Fruit fly (Drosophila melanogaster) S2 (cell line): Measurements from ENCODE around the gene Ca-alpha1T.

ENCODE experiments used
- CG8478 ChIP-seq: fragments of >200 bp; optimal IDR thresholded peaks from 2 replicates; lab custom pipeline; 2018
- CTCF ChIP-seq, 2 experiments: fragments of >200 bp; optimal IDR thresholded peaks; 2 replicates each; lab custom pipeline; 2018

Ca-alpha1T gene

dm6 chrX:6193183-6193810 is 1.0 kb upstream of the Ca-alpha1T start:
- TF ChIP-seq CG8478 (lab: Kevin White, UChicago), result no peak
- no peak for TF ChIP-seq CTCF (optimal IDR thresholded peaks at IDR 0.05; lab: Kevin White, UChicago)

- no peak for TF ChIP-seq CG8478 (lab: Kevin White, UChicago)
- no peak for TF ChIP-seq CTCF (optimal IDR thresholded peaks at IDR 0.05; lab: Kevin White, UChicago)
Measured at dm6 chrX:6179428-6179827, 12.9 kb downstream of the Ca-alpha1T start.

- TF ChIP-seq CTCF (optimal IDR thresholded peaks at IDR 0.05; lab: Kevin White, UChicago) (no peak), CG8478 (lab: Kevin White, UChicago) (no peak)
Measured at dm6 chrX:6166784-6167183, 25.5 kb downstream of the Ca-alpha1T start.

dm6 chrX:6151919-6152318 is 40.4 kb downstream of the Ca-alpha1T start:
- TF ChIP-seq CTCF (optimal IDR thresholded peaks at IDR 0.05; lab: Kevin White, UChicago) (no peak), CG8478 (lab: Kevin White, UChicago) (no peak)

- TF ChIP-seq CG8478 (lab: Kevin White, UChicago) (no peak), CTCF (optimal IDR thresholded peaks at IDR 0.05; lab: Kevin White, UChicago) (peak; percentile 94 to 96)
Measured at dm6 chrX:6109872-6110271, 82.4 kb downstream of the Ca-alpha1T start.

dm6 chrX:6104724-6105123 is 87.6 kb downstream of the Ca-alpha1T start:
- TF ChIP-seq CTCF (optimal IDR thresholded peaks at IDR 0.05; lab: Kevin White, UChicago) (peak in 1 of 2 experiments; percentile 54), CG8478 (lab: Kevin White, UChicago) (no peak)

dm6 chrX:6097578-6097977 is 94.7 kb downstream of the Ca-alpha1T start:
- TF ChIP-seq CTCF (optimal IDR thresholded peaks at IDR 0.05; lab: Kevin White, UChicago) (no peak), CG8478 (lab: Kevin White, UChicago) (no peak)

dm6 chrX:6094599-6094998 is 97.7 kb downstream of the Ca-alpha1T start:
- TF ChIP-seq CTCF (optimal IDR thresholded peaks at IDR 0.05; lab: Kevin White, UChicago) (no peak), CG8478 (lab: Kevin White, UChicago) (no peak)

dm6 chrX:6094078-6094477 is 98.2 kb downstream of the Ca-alpha1T start:
- TF ChIP-seq CG8478 (lab: Kevin White, UChicago) (no peak), CTCF (optimal IDR thresholded peaks at IDR 0.05; lab: Kevin White, UChicago) (no peak)

dm6 chrX:6092235-6092634 is 100.0 kb downstream of the Ca-alpha1T start:
- no peak for TF ChIP-seq CTCF (optimal IDR thresholded peaks at IDR 0.05; lab: Kevin White, UChicago)

- TF ChIP-seq CTCF (optimal IDR thresholded peaks at IDR 0.05; lab: Kevin White, UChicago) (no peak), CG8478 (lab: Kevin White, UChicago) (no peak)
Measured at dm6 chrX:6090809-6091667, 101.2 kb downstream of the Ca-alpha1T start, which contains the start of the genes Nep1 and Mipp2. Gene Nep1, plus strand, starts transcription at chrX:6091205. Gene Mipp2, minus strand, starts transcription at chrX:6091471.

dm6 chrX:6089679-6090460 is 102.4 kb downstream of the Ca-alpha1T start, which contains the start of gene raptor:
Gene raptor, minus strand, starts transcription at chrX:6090201.
- TF ChIP-seq CTCF (optimal IDR thresholded peaks at IDR 0.05; lab: Kevin White, UChicago) (no peak), CG8478 (lab: Kevin White, UChicago) (no peak)

- TF ChIP-seq CTCF (optimal IDR thresholded peaks at IDR 0.05; lab: Kevin White, UChicago), result no peak
- no peak for TF ChIP-seq CG8478 (lab: Kevin White, UChicago)
Measured at dm6 chrX:6081296-6081695, 111.0 kb downstream of the Ca-alpha1T start, which contains the start of gene CG4660. Gene CG4660, minus strand, starts transcription at chrX:6081372.

- TF ChIP-seq CTCF (optimal IDR thresholded peaks at IDR 0.05; lab: Kevin White, UChicago), result no peak
- no peak for TF ChIP-seq CG8478 (lab: Kevin White, UChicago)
Measured at dm6 chrX:6077686-6078085, 114.6 kb downstream of the Ca-alpha1T start, which contains the start of gene CG4666. Gene CG4666, minus strand, starts transcription at chrX:6077786.
